Fruit fly (Drosophila melanogaster): ENCODE measurements around the gene Reepl1.

Gene Reepl1

dm6 chrX:11621866-11622648, 49.5 kb downstream of the Reepl1 start, which contains the start of gene Ptp10D:
TSS of gene Ptp10D (plus strand) at chrX:11622015.
- TF ChIP-seq insv (optimal IDR thresholded peaks at IDR 0.05) (no peak), ttk (optimal IDR thresholded peaks at IDR 0.05) (no peak), h (optimal IDR thresholded peaks at IDR 0.05) (no peak), Myc (optimal IDR thresholded peaks at IDR 0.05) (no peak), Sin3A (optimal IDR thresholded peaks at IDR 0.05) (no peak), psq (optimal IDR thresholded peaks at IDR 0.05) (no peak)

- no peak for TF ChIP-seq psq (optimal IDR thresholded peaks at IDR 0.05)
- TF ChIP-seq Sin3A (optimal IDR thresholded peaks at IDR 0.05): no peak
These were observed 50.3 kb downstream of the Reepl1 start for dm6 chrX:11622649-11623425.
